Worm (Caenorhabditis elegans) whole organism, young adult: ENCODE results near the gene srg-69.

Experiments used
- B0035.1 ChIP-seq: sonication (generic microtip); optimal IDR thresholded peaks from 2 replicates; lab custom pipeline; 2016; ENCODE audit warnings: missing genetic modification characterization, mild to moderate bottlenecking, missing compliant biosample characterization, missing genotype, missing genetic modification reagents
- B0336.3 ChIP-seq: fragments of 200-800 bp; sonication (Bioruptor generic); IDR thresholded peaks from 2 replicates; pipeline ENCODE4 v1.3.6; 2022; ENCODE audit warnings: missing genetic modification characterization, missing compliant biosample characterization
- C06A6.2 ChIP-seq: fragments of 200-800 bp; sonication (Bioruptor generic); conservative IDR thresholded peaks from 2 replicates; pipeline ENCODE4 v1.3.6; 2022; ENCODE audit warnings: missing genetic modification characterization, missing compliant biosample characterization
- D2030.7 ChIP-seq: fragments of 200-800 bp; sonication (Bioruptor generic); IDR thresholded peaks from 2 replicates; pipeline ENCODE4 v1.3.6; 2022; ENCODE audit warnings: missing genetic modification reagents, missing genetic modification characterization, missing compliant biosample characterization
- F33H1.4 ChIP-seq: fragments of 200-800 bp; sonication (Bioruptor generic); IDR thresholded peaks from 2 replicates; pipeline ENCODE4 v1.3.6; 2022; ENCODE audit warnings: missing genetic modification reagents, missing genetic modification characterization, missing compliant biosample characterization
- F37B4.10 ChIP-seq: fragments of 200-800 bp; sonication (Bioruptor generic); IDR thresholded peaks from 2 replicates; pipeline ENCODE4 v1.3.6; 2022; ENCODE audit warnings: missing genetic modification characterization, missing compliant biosample characterization
- F55B11.4 ChIP-seq: sonication (generic microtip); optimal IDR thresholded peaks from 2 replicates; lab custom pipeline; 2016; ENCODE audit warnings: missing compliant biosample characterization, missing genetic modification characterization, borderline replicate concordance; ENCODE audit not compliant: insufficient read depth
- T26A5.8 ChIP-seq: sonication (generic microtip); optimal IDR thresholded peaks from 2 replicates; lab custom pipeline; 2016; ENCODE audit warnings: missing genetic modification characterization, missing compliant biosample characterization
- athp-1 ChIP-seq: sonication (generic microtip); optimal IDR thresholded peaks from 2 replicates; lab custom pipeline; 2017; ENCODE audit warnings: mild to moderate bottlenecking, missing genetic modification characterization, missing compliant biosample characterization
- attf-5 ChIP-seq: fragments of 200-800 bp; sonication (Bioruptor generic); optimal IDR thresholded peaks from 2 replicates; lab custom pipeline; 2018; ENCODE audit warnings: mild to moderate bottlenecking, missing genetic modification characterization, missing compliant biosample characterization
- bed-1 ChIP-seq: fragments of 200-800 bp; sonication (Bioruptor generic); IDR thresholded peaks from 2 replicates; pipeline ENCODE4 v1.3.6; 2022; ENCODE audit warnings: missing genetic modification reagents, missing genetic modification characterization, missing compliant biosample characterization
- cebp-1 ChIP-seq, 2 experiments: fragments of 200-800 bp in 1 of 2; sonication (Bioruptor generic) in 1 of 2; sonication (generic microtip) in 1 of 2; IDR thresholded peaks in 1 of 2; optimal IDR thresholded peaks in 1 of 2; 2 replicates each; pipeline versions ENCODE4 v1.3.6 to Lab custom; 2017 to 2022; ENCODE audit warnings: missing compliant biosample characterization in 2 of 2, missing genetic modification characterization in 2 of 2, mild to moderate bottlenecking in 1 of 2, missing genetic modification reagents in 1 of 2, moderate library complexity in 1 of 2
- cebp-2 ChIP-seq: fragments of 200-800 bp; sonication (Bioruptor generic); IDR thresholded peaks from 2 replicates; pipeline ENCODE4 v1.3.6; 2022; ENCODE audit warnings: missing genetic modification characterization, missing compliant biosample characterization
- ceh-40 ChIP-seq: fragments of 200-800 bp; sonication (Bioruptor generic); IDR thresholded peaks from 2 replicates; pipeline ENCODE4 v1.3.6; 2022; ENCODE audit warnings: missing genetic modification characterization, missing compliant biosample characterization
- chd-7 ChIP-seq: sonication (generic microtip); optimal IDR thresholded peaks from 2 replicates; lab custom pipeline; 2016; ENCODE audit warnings: mild to moderate bottlenecking, missing genetic modification characterization, moderate library complexity, missing compliant biosample characterization
- die-1 ChIP-seq: sonication (generic microtip); optimal IDR thresholded peaks from 2 replicates; lab custom pipeline; 2016; ENCODE audit warnings: missing genotype, mild to moderate bottlenecking, missing genetic modification characterization, missing compliant biosample characterization
- efl-1 ChIP-seq: fragments of 150-350 bp; optimal IDR thresholded peaks from 2 replicates; lab custom pipeline; 2014; ENCODE audit warnings: missing biosample characterization, missing genetic modification reagents, missing genetic modification characterization
- egl-18 ChIP-seq: fragments of 200-800 bp; sonication (Bioruptor generic); IDR thresholded peaks from 2 replicates; pipeline ENCODE4 v1.3.6; 2022; ENCODE audit warnings: missing genetic modification reagents, missing genetic modification characterization, missing compliant biosample characterization
- ekl-4 ChIP-seq: fragments of 200-800 bp; sonication (Bioruptor generic); IDR thresholded peaks from 2 replicates; pipeline ENCODE4 v1.3.6; 2022; ENCODE audit warnings: missing genetic modification reagents, missing genetic modification characterization, missing compliant biosample characterization
- gei-17 ChIP-seq: fragments of 200-800 bp; sonication (Bioruptor generic); optimal IDR thresholded peaks from 2 replicates; lab custom pipeline; 2018; ENCODE audit warnings: mild to moderate bottlenecking, missing genetic modification characterization, missing compliant biosample characterization
- hlh-12 ChIP-seq: sonication (generic microtip); optimal IDR thresholded peaks from 2 replicates; lab custom pipeline; 2016; ENCODE audit warnings: missing genetic modification characterization, missing compliant biosample characterization
- hsf-1 ChIP-seq: fragments of 200-800 bp; sonication (Bioruptor generic); IDR thresholded peaks from 2 replicates; pipeline ENCODE4 v1.3.6; 2022; ENCODE audit warnings: missing genetic modification reagents, missing genetic modification characterization, missing compliant biosample characterization
- let-607 ChIP-seq, 2 experiments: fragments of 200-800 bp in 1 of 2; sonication (Bioruptor generic) in 1 of 2; sonication (generic microtip) in 1 of 2; optimal IDR thresholded peaks; 2 replicates each; lab custom pipeline; 2016 to 2018; ENCODE audit warnings: mild to moderate bottlenecking in 2 of 2, missing compliant biosample characterization in 2 of 2, missing genetic modification characterization in 2 of 2, moderate library complexity in 2 of 2, missing genotype in 1 of 2
- lin-26 ChIP-seq: fragments of 200-800 bp; sonication (Bioruptor generic); IDR thresholded peaks from 2 replicates; pipeline ENCODE4 v1.3.6; 2022; ENCODE audit warnings: missing genetic modification reagents, missing genetic modification characterization, missing compliant biosample characterization
- lin-35 ChIP-seq, 3 experiments: fragments of 150-350 bp in 2 of 3; sonication (generic microtip) in 1 of 3; optimal IDR thresholded peaks; 2 replicates each; lab custom pipeline; 2014 to 2018; ENCODE audit warnings: missing biosample characterization in 3 of 3, missing genetic modification characterization in 3 of 3, missing genetic modification reagents in 3 of 3
- mcd-1 ChIP-seq: fragments of 200-800 bp; sonication (Bioruptor generic); IDR thresholded peaks from 2 replicates; pipeline ENCODE4 v1.3.6; 2022; ENCODE audit warnings: missing genetic modification reagents, missing genetic modification characterization, missing compliant biosample characterization
- mes-4 ChIP-seq: sonication (generic microtip); optimal IDR thresholded peaks from 2 replicates; lab custom pipeline; 2016; ENCODE audit warnings: missing genotype, missing genetic modification characterization, missing compliant biosample characterization
- nfya-1 ChIP-seq: sonication (generic microtip); optimal IDR thresholded peaks from 2 replicates; lab custom pipeline; 2017; ENCODE audit warnings: antibody characterized with exemption, missing compliant biosample characterization, missing genetic modification characterization, borderline replicate concordance; ENCODE audit not compliant: insufficient read depth
- nfyb-1 ChIP-seq: fragments of 200-800 bp; sonication (Bioruptor generic); IDR thresholded peaks from 2 replicates; pipeline ENCODE4 v1.3.6; 2022; ENCODE audit warnings: missing genetic modification reagents, missing genetic modification characterization, missing compliant biosample characterization
- nhr-120 ChIP-seq: fragments of 200-800 bp; sonication (Bioruptor generic); IDR thresholded peaks from 2 replicates; pipeline ENCODE4 v1.3.6; 2022; ENCODE audit warnings: missing genetic modification characterization, missing compliant biosample characterization
- nhr-80 ChIP-seq: sonication (generic microtip); optimal IDR thresholded peaks from 2 replicates; lab custom pipeline; 2016; ENCODE audit warnings: missing genetic modification characterization, missing compliant biosample characterization
- nhr-90 ChIP-seq: sonication (generic microtip); optimal IDR thresholded peaks from 2 replicates; lab custom pipeline; 2016; ENCODE audit warnings: missing genotype, mild to moderate bottlenecking, missing genetic modification characterization, missing compliant biosample characterization
- pha-4 ChIP-seq: fragments of 150-350 bp; sonication (generic microtip); optimal IDR thresholded peaks from 2 replicates; lab custom pipeline; 2014; ENCODE audit warnings: missing biosample characterization, missing genetic modification reagents, missing genetic modification characterization
- snpc-4 ChIP-seq, 5 experiments: fragments of 150-350 bp in 1 of 5; sonication (generic microtip) in 4 of 5; optimal IDR thresholded peaks; 2 replicates each; lab custom pipeline; 2014 to 2018; ENCODE audit warnings: missing genetic modification characterization in 5 of 5, missing biosample characterization in 3 of 5, antibody characterized with exemption in 2 of 5, mild to moderate bottlenecking in 2 of 5, missing compliant biosample characterization in 2 of 5, missing genotype in 2 of 5, moderate library complexity in 2 of 5, missing genetic modification reagents in 1 of 5
- sptf-2 ChIP-seq: fragments of 200-800 bp; sonication (Bioruptor generic); optimal IDR thresholded peaks from 2 replicates; lab custom pipeline; 2018; ENCODE audit warnings: mild to moderate bottlenecking, missing genetic modification characterization, missing compliant biosample characterization
- unc-130 ChIP-seq: sonication (generic microtip); optimal IDR thresholded peaks from 2 replicates; lab custom pipeline; 2016; ENCODE audit warnings: missing genetic modification reagents, missing genetic modification characterization, missing compliant biosample characterization
- unc-62 ChIP-seq: fragments of 150-350 bp; optimal IDR thresholded peaks from 2 replicates; lab custom pipeline; 2014; ENCODE audit warnings: missing biosample characterization, missing genetic modification reagents, missing genetic modification characterization
- ztf-25 ChIP-seq: fragments of 200-800 bp; sonication (Bioruptor generic); IDR thresholded peaks from 2 replicates; pipeline ENCODE4 v1.3.6; 2022; ENCODE audit warnings: missing genetic modification reagents, missing genetic modification characterization, missing compliant biosample characterization
- ztf-26 ChIP-seq: sonication (generic microtip); optimal IDR thresholded peaks from 2 replicates; lab custom pipeline; 2017; ENCODE audit warnings: missing genetic modification characterization, missing compliant biosample characterization
- ztf-3 ChIP-seq: fragments of 200-800 bp; sonication (Bioruptor generic); optimal IDR thresholded peaks from 2 replicates; lab custom pipeline; 2018; ENCODE audit warnings: mild to moderate bottlenecking, missing genetic modification characterization, missing compliant biosample characterization

srg-69 gene

ce11 chrII:5336660-5337494, 18.6 kb upstream of the srg-69 start (continued):
- TF ChIP-seq ztf-26 (tag; lab: Kevin White, UChicago), result peak; percentile 11
- no peak for TF ChIP-seq snpc-4 (GFP tag; optimal IDR thresholded peaks at IDR 0.05; lab: Kevin White, UChicago)
- peak in 2 of 4 experiments; percentile 3 to 34 for TF ChIP-seq snpc-4 (tag; optimal IDR thresholded peaks at IDR 0.05; lab: Kevin White, UChicago)
- peak; percentile 40; the same call in 1 of the 2 replicates for TF ChIP-seq mcd-1
- TF ChIP-seq ekl-4 (GFP tag; lab: Robert Waterston, UW), result no peak
- 0 out of 2 replicates have a peak, but pooled peaks have one; percentile 44 for TF ChIP-seq lin-26 (GFP tag; lab: Robert Waterston, UW)

ce11 chrII:5337495-5337840, 18.0 kb upstream of the srg-69 start:
- TF ChIP-seq gei-17 (GFP tag; lab: Kevin White, UChicago) (no peak), nhr-80 (tag; lab: Kevin White, UChicago) (peak; percentile 31), lin-26 (GFP tag; lab: Robert Waterston, UW) (0 out of 2 replicates have a peak, but pooled peaks have one; percentile 8), unc-62 (GFP tag; lab: Kevin White, UChicago) (peak; percentile 21)

DNA sequence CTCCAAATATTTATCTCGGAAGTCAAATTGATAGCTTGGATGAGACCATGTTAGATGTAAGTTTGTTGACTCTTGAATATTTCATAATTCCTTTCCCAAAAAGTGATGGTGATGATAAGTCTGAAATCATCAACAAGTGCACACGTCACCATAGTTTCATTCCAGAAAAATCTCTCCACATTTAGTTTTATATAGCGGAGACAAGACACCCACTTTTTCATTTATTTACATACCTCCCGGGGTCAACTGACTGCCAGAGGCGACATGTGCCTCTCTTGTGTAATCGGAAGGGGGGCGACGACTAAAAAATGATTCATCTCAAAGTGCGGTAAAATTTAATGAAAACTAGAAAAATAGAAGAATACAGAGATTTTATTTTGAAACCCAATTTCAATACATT, 17.2 kb upstream of the srg-69 start:
- 0 out of 2 replicates have a peak, but pooled peaks have one; percentile 17 for TF ChIP-seq lin-26 (GFP tag; lab: Robert Waterston, UW)
- TF ChIP-seq athp-1 (tag; lab: Kevin White, UChicago), result no peak
- TF ChIP-seq nhr-90, result no peak
- TF ChIP-seq unc-130 (GFP tag; lab: Kevin White, UChicago), result no peak
- 0 out of 2 replicates have a peak, but pooled peaks have one; percentile 35 for TF ChIP-seq hsf-1 (GFP tag; lab: Robert Waterston, UW)
- peak in 1 of 2 experiments; percentile 2 for TF ChIP-seq let-607 (tag; optimal IDR thresholded peaks at IDR 0.05; lab: Kevin White, UChicago)
- TF ChIP-seq nhr-120 (GFP tag; lab: Robert Waterston, UW), result no peak
- TF ChIP-seq D2030.7 (GFP tag; lab: Robert Waterston, UW), result no peak
- peak; percentile 18 for TF ChIP-seq nhr-80 (tag; lab: Kevin White, UChicago)
- no peak for TF ChIP-seq mes-4 (tag; lab: Kevin White, UChicago)
- no peak for TF ChIP-seq hlh-12 (tag; lab: Kevin White, UChicago)
- no peak for TF ChIP-seq ztf-26 (tag; lab: Kevin White, UChicago)
- TF ChIP-seq ekl-4 (GFP tag; lab: Robert Waterston, UW), result 0 out of 2 replicates have a peak, but pooled peaks have one; percentile 10
- no peak for TF ChIP-seq die-1
- no peak for TF ChIP-seq B0336.3 (GFP tag; lab: Robert Waterston, UW)
- TF ChIP-seq sptf-2 (GFP tag; lab: Kevin White, UChicago), result no peak
- no peak for TF ChIP-seq F55B11.4 (tag; lab: Kevin White, UChicago)
- no peak for TF ChIP-seq ztf-3 (GFP tag; lab: Kevin White, UChicago)
- TF ChIP-seq B0035.1 (tag; lab: Kevin White, UChicago), result no peak
- peak; percentile 54 for TF ChIP-seq attf-5 (GFP tag; lab: Kevin White, UChicago)
- TF ChIP-seq egl-18 (GFP tag; lab: Robert Waterston, UW), result no peak
- peak; percentile 74 for TF ChIP-seq cebp-1 (GFP tag; IDR thresholded peaks at IDR 0.05; lab: Robert Waterston, UW)
- peak; percentile 82 for TF ChIP-seq cebp-1 (tag; optimal IDR thresholded peaks at IDR 0.05; lab: Kevin White, UChicago)
- no peak for TF ChIP-seq nfyb-1 (GFP tag; lab: Robert Waterston, UW)
- peak; percentile 56 for TF ChIP-seq pha-4
- 0 out of 2 replicates have a peak, but pooled peaks have one; percentile 12 for TF ChIP-seq C06A6.2 (GFP tag; lab: Robert Waterston, UW)
- no peak for TF ChIP-seq chd-7 (tag; lab: Kevin White, UChicago)
- TF ChIP-seq F37B4.10 (GFP tag; lab: Robert Waterston, UW), result no peak
- TF ChIP-seq efl-1, result no peak
- no peak for TF ChIP-seq F33H1.4
- no peak for TF ChIP-seq T26A5.8 (tag; lab: Kevin White, UChicago)
- no peak for TF ChIP-seq ztf-25
- TF ChIP-seq lin-35 (GFP tag; optimal IDR thresholded peaks at IDR 0.05; lab: Kevin White, UChicago), result no peak
- no peak for TF ChIP-seq cebp-2 (GFP tag; lab: Robert Waterston, UW)
- TF ChIP-seq ceh-40 (GFP tag; lab: Robert Waterston, UW), result no peak
- no peak for TF ChIP-seq gei-17 (GFP tag; lab: Kevin White, UChicago)
- no peak for TF ChIP-seq nfya-1 (tag; lab: Kevin White, UChicago)
- no peak for TF ChIP-seq bed-1 (GFP tag; lab: Robert Waterston, UW)
